Worm (Caenorhabditis elegans) whole organism, late embryonic: Measurements from ENCODE around the gene R05H10.3.

Experiments used
- C08G9.2 ChIP-seq: sonication (generic microtip); optimal IDR thresholded peaks from 2 replicates; lab custom pipeline; 2016; ENCODE audit warnings: mild to moderate bottlenecking, missing genetic modification characterization, moderate library complexity, missing compliant biosample characterization
- F13H6.1 ChIP-seq: sonication (generic microtip); optimal IDR thresholded peaks from 2 replicates; lab custom pipeline; 2016; ENCODE audit warnings: missing genetic modification characterization, missing compliant biosample characterization
- K09A11.1 ChIP-seq: sonication (generic microtip); optimal IDR thresholded peaks from 2 replicates; lab custom pipeline; 2017; ENCODE audit warnings: antibody characterized with exemption, mild to moderate bottlenecking, missing genetic modification characterization, missing compliant biosample characterization; ENCODE audit not compliant: insufficient read depth
- T23F11.4 ChIP-seq: fragments of 200-800 bp; sonication (Bioruptor generic); optimal IDR thresholded peaks from 2 replicates; lab custom pipeline; 2018; ENCODE audit warnings: mild to moderate bottlenecking, missing genetic modification characterization, missing compliant biosample characterization
- Y22D7AL.16 ChIP-seq: sonication (generic microtip); optimal IDR thresholded peaks from 2 replicates; lab custom pipeline; 2016; ENCODE audit warnings: missing genetic modification characterization, missing compliant biosample characterization
- ahr-1 ChIP-seq: sonication (generic microtip); optimal IDR thresholded peaks from 2 replicates; lab custom pipeline; 2016; ENCODE audit warnings: missing genetic modification characterization, missing compliant biosample characterization
- ama-1 ChIP-seq: fragments of 150-350 bp; optimal IDR thresholded peaks from 2 replicates; lab custom pipeline; 2014
- ceh-18 ChIP-seq: sonication (generic microtip); optimal IDR thresholded peaks from 2 replicates; lab custom pipeline; 2016; ENCODE audit warnings: missing genetic modification characterization, missing compliant biosample characterization
- ceh-22 ChIP-seq: sonication (generic microtip); optimal IDR thresholded peaks from 2 replicates; lab custom pipeline; 2017; ENCODE audit warnings: missing biosample characterization, missing genetic modification characterization
- ceh-34 ChIP-seq: sonication (generic microtip); optimal IDR thresholded peaks from 2 replicates; lab custom pipeline; 2016; ENCODE audit warnings: mild to moderate bottlenecking, missing genetic modification characterization, missing compliant biosample characterization
- dve-1 ChIP-seq: sonication (generic microtip); optimal IDR thresholded peaks from 2 replicates; lab custom pipeline; 2017; ENCODE audit warnings: antibody characterized with exemption, mild to moderate bottlenecking, missing genetic modification characterization, missing compliant biosample characterization
- fax-1 ChIP-seq: sonication (generic microtip); optimal IDR thresholded peaks from 2 replicates; lab custom pipeline; 2016; ENCODE audit warnings: missing genotype, missing genetic modification characterization, missing compliant biosample characterization
- gmeb-2 ChIP-seq: sonication (generic microtip); optimal IDR thresholded peaks from 2 replicates; lab custom pipeline; 2016; ENCODE audit warnings: missing genetic modification characterization, inconsistent platforms, missing compliant biosample characterization
- hlh-6 ChIP-seq: sonication (generic microtip); optimal IDR thresholded peaks from 2 replicates; lab custom pipeline; 2016; ENCODE audit warnings: missing genotype, missing genetic modification characterization, missing compliant biosample characterization
- lim-6 ChIP-seq: sonication (generic microtip); optimal IDR thresholded peaks from 2 replicates; lab custom pipeline; 2016; ENCODE audit warnings: missing genetic modification characterization, missing compliant biosample characterization
- pag-3 ChIP-seq: sonication (generic microtip); optimal IDR thresholded peaks from 2 replicates; lab custom pipeline; 2016; ENCODE audit warnings: missing compliant biosample characterization, missing genetic modification characterization, borderline replicate concordance
- pha-2 ChIP-seq: sonication (generic microtip); optimal IDR thresholded peaks from 2 replicates; lab custom pipeline; 2017; ENCODE audit warnings: mild to moderate bottlenecking, missing genetic modification characterization, missing compliant biosample characterization
- pha-4 ChIP-seq: fragments of 150-350 bp; optimal IDR thresholded peaks from 2 replicates; lab custom pipeline; 2018; ENCODE audit warnings: missing biosample characterization, missing genetic modification reagents, missing genetic modification characterization
- pqm-1 ChIP-seq: sonication (generic microtip); optimal IDR thresholded peaks from 2 replicates; lab custom pipeline; 2016; ENCODE audit warnings: missing genetic modification characterization, missing compliant biosample characterization
- ref-2 ChIP-seq: sonication (generic microtip); optimal IDR thresholded peaks from 2 replicates; lab custom pipeline; 2016; ENCODE audit warnings: missing genetic modification characterization, missing compliant biosample characterization
- ttx-3 ChIP-seq: sonication (generic microtip); optimal IDR thresholded peaks from 2 replicates; lab custom pipeline; 2016; ENCODE audit warnings: missing genetic modification reagents, missing genetic modification characterization, missing compliant biosample characterization
- unc-3 ChIP-seq, 2 experiments: fragments of 200-800 bp in 1 of 2; sonication (Bioruptor generic) in 1 of 2; sonication (generic microtip) in 1 of 2; conservative IDR thresholded peaks in 1 of 2; optimal IDR thresholded peaks in 1 of 2; 2 replicates each; pipeline versions ENCODE4 v1.3.6 to Lab custom; 2016 to 2022; ENCODE audit warnings: missing compliant biosample characterization in 2 of 2, missing genetic modification characterization in 2 of 2, missing genetic modification reagents in 1 of 2
- unc-55 ChIP-seq: sonication (generic microtip); optimal IDR thresholded peaks from 2 replicates; lab custom pipeline; 2017; ENCODE audit warnings: missing biosample characterization, missing genetic modification reagents, missing genetic modification characterization
- unc-86 ChIP-seq: sonication (generic microtip); optimal IDR thresholded peaks from 2 replicates; lab custom pipeline; 2016; ENCODE audit warnings: missing genetic modification characterization, missing compliant biosample characterization
- ztf-16 ChIP-seq: sonication (generic microtip); optimal IDR thresholded peaks from 2 replicates; lab custom pipeline; 2017; ENCODE audit warnings: missing genetic modification characterization, missing compliant biosample characterization

Gene R05H10.3

DNA sequence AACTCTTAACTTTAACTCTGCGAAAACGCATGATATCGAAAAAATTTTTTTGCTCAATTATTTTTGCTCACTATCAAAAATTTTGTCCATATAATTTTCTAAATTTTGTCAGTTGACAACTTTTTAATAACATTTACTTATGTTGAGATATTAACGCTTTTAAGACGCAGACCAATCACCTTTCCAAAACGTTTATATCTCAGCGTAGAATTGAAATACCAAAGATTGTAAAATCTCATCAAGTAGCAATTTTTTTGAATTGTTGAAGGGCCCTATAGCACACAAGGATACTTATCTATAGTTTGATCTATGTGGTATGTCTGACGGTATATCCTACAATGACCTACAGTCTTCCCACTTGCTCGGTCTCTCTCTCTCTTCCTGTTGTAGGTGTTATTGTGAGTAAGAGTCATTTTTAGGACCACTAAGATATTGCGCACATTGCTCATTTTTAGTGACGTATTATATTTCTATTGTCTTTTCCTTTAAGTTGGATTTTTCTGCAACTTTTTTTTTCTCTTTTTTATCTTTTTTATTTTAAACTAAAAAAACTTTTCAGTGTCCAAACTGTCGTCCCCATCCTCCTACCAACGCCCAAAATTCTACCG lies 49.5 kb downstream of the R05H10.3 start, which contains the start of gene pde-3:
TSS of gene pde-3 (plus strand) at position 558 of the 608 bp plus-strand sequence.
- no peak for TF ChIP-seq lim-6 (tag; lab: Kevin White, UChicago)
- TF ChIP-seq Y22D7AL.16 (tag; lab: Kevin White, UChicago): no peak
- no peak for TF ChIP-seq dve-1 (tag; lab: Kevin White, UChicago)
- no peak for TF ChIP-seq ref-2 (tag; lab: Kevin White, UChicago)
- TF ChIP-seq T23F11.4 (GFP tag; lab: Kevin White, UChicago): no peak
- no peak for TF ChIP-seq C08G9.2 (tag; lab: Kevin White, UChicago)
- no peak for TF ChIP-seq ztf-16 (tag; lab: Kevin White, UChicago)
- TF ChIP-seq ttx-3: no peak
- TF ChIP-seq K09A11.1 (tag; lab: Kevin White, UChicago): no peak
- no peak for TF ChIP-seq ahr-1 (tag; lab: Kevin White, UChicago)
- TF ChIP-seq pha-4 (tag; lab: Kevin White, UChicago): no peak

DNA sequence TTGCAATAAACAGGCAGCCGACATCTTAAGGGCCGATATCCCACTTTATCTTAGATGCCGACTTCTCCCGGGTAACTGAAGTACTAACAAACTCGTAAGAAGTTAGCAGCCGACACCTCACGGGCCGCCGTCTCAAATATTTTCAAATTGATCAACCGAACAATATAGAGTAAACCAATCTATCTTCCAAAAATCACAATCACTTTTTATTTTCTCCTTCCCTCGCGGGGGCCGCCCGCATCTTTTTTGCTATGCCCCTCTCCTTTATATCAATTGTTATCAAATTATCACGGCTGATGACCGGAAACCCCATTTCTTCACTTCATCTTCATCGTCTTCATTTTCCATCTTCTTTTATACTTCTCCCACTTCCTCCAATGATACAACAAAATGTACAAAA lies 59.0 kb downstream of the R05H10.3 start:
- TF ChIP-seq ceh-34 (tag; lab: Kevin White, UChicago) (no peak), pha-2 (no peak), unc-3 (GFP tag; conservative IDR thresholded peaks at IDR 0.05; lab: Robert Waterston, UW) (no peak), unc-3 (tag; optimal IDR thresholded peaks at IDR 0.05; lab: Kevin White, UChicago) (no peak), ztf-16 (tag; lab: Kevin White, UChicago) (no peak), F13H6.1 (no peak), unc-86 (tag; lab: Kevin White, UChicago) (no peak), ceh-18 (tag; lab: Kevin White, UChicago) (no peak), hlh-6 (no peak), T23F11.4 (GFP tag; lab: Kevin White, UChicago) (no peak), unc-55 (no peak), ceh-22 (no peak), ama-1 (lab: Kevin White, UChicago) (no peak), pag-3 (tag; lab: Kevin White, UChicago) (no peak), gmeb-2 (tag; lab: Kevin White, UChicago) (no peak), fax-1 (tag; lab: Kevin White, UChicago) (no peak), pqm-1 (no peak), C08G9.2 (tag; lab: Kevin White, UChicago) (no peak)
- TF ChIP-seq, all 69 proteins: peak for 0
